Fruit fly (Drosophila melanogaster): ENCODE results near the gene CG12493.

The CG12493 gene

DNA sequence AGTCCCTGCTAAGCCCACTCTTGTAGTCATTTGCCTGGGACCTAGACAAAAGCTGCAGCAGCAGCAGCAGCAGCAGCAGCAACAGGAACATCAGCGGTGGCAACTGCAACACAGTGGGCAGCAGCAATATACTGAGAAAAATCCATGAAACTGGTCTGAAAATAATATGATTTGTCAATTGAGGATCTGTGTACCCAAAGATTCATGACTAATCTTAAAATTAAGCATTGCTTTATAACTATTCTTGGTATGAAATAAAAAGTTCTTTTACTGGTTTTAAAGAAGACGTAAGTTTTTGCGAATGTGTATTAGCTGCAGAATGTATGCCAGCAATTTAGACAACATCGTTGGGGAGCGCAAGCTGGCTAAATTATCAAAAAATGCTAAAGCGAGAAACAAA lies 21.9 kb downstream of the CG12493 start (continued):
- TF ChIP-seq esn (GFP tag; optimal IDR thresholded peaks at IDR 0.05) (no peak), cyc (GFP tag; optimal IDR thresholded peaks at IDR 0.05) (no peak), Hr38 (GFP tag; optimal IDR thresholded peaks at IDR 0.05) (no peak), topi (GFP tag; optimal IDR thresholded peaks at IDR 0.05) (no peak), CG8119 (GFP tag; IDR thresholded peaks at IDR 0.05) (peak; percentile 67), CG32006 (GFP tag; optimal IDR thresholded peaks at IDR 0.05) (peak; percentile 69), CG3919 (GFP tag; optimal IDR thresholded peaks at IDR 0.05) (peak; percentile 3), fd85E (GFP tag; optimal IDR thresholded peaks at IDR 0.05) (no peak), Met (GFP tag; optimal IDR thresholded peaks at IDR 0.05) (peak; percentile 9), Ets21C (GFP tag; optimal IDR thresholded peaks at IDR 0.05) (no peak), CG6276 (GFP tag; optimal IDR thresholded peaks at IDR 0.05) (no peak), dac (GFP tag; optimal IDR thresholded peaks at IDR 0.05) (no peak), Sox102F (GFP tag; optimal IDR thresholded peaks at IDR 0.05) (no peak), pdm3 (GFP tag; optimal IDR thresholded peaks at IDR 0.05) (peak; percentile 67), CG10631 (GFP tag; optimal IDR thresholded peaks at IDR 0.05) (peak; percentile 77), svp (GFP tag) (peak; percentile 14), CG16779 (tag; optimal IDR thresholded peaks at IDR 0.05) (no peak), CG31627 (GFP tag; optimal IDR thresholded peaks at IDR 0.05) (no peak), CG6792 (GFP tag; optimal IDR thresholded peaks at IDR 0.05) (peak; percentile 46), CG8632 (GFP tag; optimal IDR thresholded peaks at IDR 0.05) (peak; percentile 4), CG11762 (GFP tag; optimal IDR thresholded peaks at IDR 0.05; ENCODE audit: insufficient read depth) (no peak), Blimp-1 (GFP tag; optimal IDR thresholded peaks at IDR 0.05) (no peak), CG9139 (GFP tag; optimal IDR thresholded peaks at IDR 0.05) (no peak), fkh (GFP tag; optimal IDR thresholded peaks at IDR 0.05) (no peak), CG1621 (tag; optimal IDR thresholded peaks at IDR 0.05) (peak; percentile 72)

DNA sequence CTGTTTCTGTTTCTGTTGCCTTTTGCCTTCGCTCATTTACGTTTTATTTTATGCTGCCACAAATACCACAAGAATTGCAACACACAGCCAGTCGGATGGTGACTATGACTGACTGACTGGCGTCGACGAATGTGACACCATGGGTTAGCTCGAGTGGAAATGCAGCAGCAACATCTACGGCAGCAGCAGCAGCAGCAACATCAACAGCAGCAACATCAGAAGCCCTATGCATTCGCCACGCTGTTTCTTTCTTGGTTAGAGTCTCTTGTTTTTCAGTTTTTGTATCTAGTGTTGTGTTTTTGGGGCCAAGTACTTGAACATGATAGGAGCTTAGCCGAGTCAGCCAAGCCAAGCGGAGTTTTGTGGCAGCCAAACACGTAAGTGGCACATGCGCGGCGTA lies 23.7 kb downstream of the CG12493 start:
- 0 out of 3 replicates have a peak, but pooled peaks have one; percentile 23 for TF ChIP-seq CG8119 (GFP tag; IDR thresholded peaks at IDR 0.05)
- TF ChIP-seq CG6163 (GFP tag; IDR thresholded peaks at IDR 0.05) = 0 out of 3 replicates have a peak, but pooled peaks have one; percentile 9
- TF ChIP-seq CG34406 (GFP tag; optimal IDR thresholded peaks at IDR 0.05) = no peak

DNA sequence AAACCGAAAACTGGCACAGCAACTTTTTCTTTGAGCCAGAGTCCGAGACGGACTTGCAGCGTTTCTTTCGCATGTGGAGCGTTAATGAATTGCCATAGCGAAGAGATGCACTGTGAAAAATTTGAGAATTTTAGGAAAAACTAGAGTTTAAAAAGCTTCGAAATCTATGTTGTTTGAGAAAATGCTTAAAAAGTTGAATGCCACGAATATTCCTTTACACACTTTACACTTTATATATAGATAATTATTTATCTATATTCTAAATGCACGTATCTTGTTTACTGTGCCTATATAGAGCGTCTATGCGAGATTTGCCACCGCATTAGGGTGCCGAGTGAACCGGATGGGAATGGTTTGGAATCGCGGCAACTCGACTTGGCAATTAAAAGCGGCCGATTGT lies 31.7 kb downstream of the CG12493 start:
- peak; percentile 42 for TF ChIP-seq CG7368 (GFP tag; optimal IDR thresholded peaks at IDR 0.05)
- TF ChIP-seq achi (GFP tag; optimal IDR thresholded peaks at IDR 0.05) = peak; percentile 80
- peak; percentile 76 for TF ChIP-seq net (GFP tag; optimal IDR thresholded peaks at IDR 0.05)
- peak; percentile 55 for TF ChIP-seq CG11762 (GFP tag; optimal IDR thresholded peaks at IDR 0.05; ENCODE audit: insufficient read depth)
- TF ChIP-seq CG31627 (GFP tag; optimal IDR thresholded peaks at IDR 0.05) = no peak
- TF ChIP-seq Eip93F (GFP tag; optimal IDR thresholded peaks at IDR 0.05) = no peak
- peak; percentile 75 for TF ChIP-seq CG11294 (GFP tag; IDR thresholded peaks at IDR 0.05)
- peak; percentile 17 for TF ChIP-seq CG8319 (GFP tag; optimal IDR thresholded peaks at IDR 0.05)
- TF ChIP-seq Sox14 (GFP tag; optimal IDR thresholded peaks at IDR 0.05) = peak; percentile 21
- no peak for TF ChIP-seq Smox (GFP tag; optimal IDR thresholded peaks at IDR 0.05)
- TF ChIP-seq Eip75B (GFP tag; optimal IDR thresholded peaks at IDR 0.05) = peak; percentile 72
- peak; percentile 89 for TF ChIP-seq Gug (GFP tag; IDR thresholded peaks at IDR 0.05)
- TF ChIP-seq CG15336 (GFP tag; IDR thresholded peaks at IDR 0.05) = peak; percentile 94
- TF ChIP-seq fd59A (GFP tag; optimal IDR thresholded peaks at IDR 0.05) = peak; percentile 36
- peak; percentile 91 for TF ChIP-seq CG32006 (GFP tag; optimal IDR thresholded peaks at IDR 0.05)
- TF ChIP-seq CG6854 (GFP tag; optimal IDR thresholded peaks at IDR 0.05) = no peak
- peak; percentile 82 for TF ChIP-seq CG3919 (GFP tag; optimal IDR thresholded peaks at IDR 0.05)
- peak; percentile 68 for TF ChIP-seq CG6792 (GFP tag; optimal IDR thresholded peaks at IDR 0.05)
- peak; percentile 31 for TF ChIP-seq CG1621 (tag; optimal IDR thresholded peaks at IDR 0.05)
- peak; percentile 60 for TF ChIP-seq CG16779 (tag; optimal IDR thresholded peaks at IDR 0.05)
- TF ChIP-seq CG6276 (GFP tag; optimal IDR thresholded peaks at IDR 0.05) = peak; percentile 89
- TF ChIP-seq svp (GFP tag) = peak; percentile 58
- TF ChIP-seq fd85E (GFP tag; optimal IDR thresholded peaks at IDR 0.05) = no peak
- no peak for TF ChIP-seq vri (GFP tag; optimal IDR thresholded peaks at IDR 0.05)
- peak; percentile 65 for TF ChIP-seq CG8632 (GFP tag; optimal IDR thresholded peaks at IDR 0.05)
- TF ChIP-seq CG34406 (GFP tag; optimal IDR thresholded peaks at IDR 0.05) = peak; percentile 68
- TF ChIP-seq fkh (GFP tag; optimal IDR thresholded peaks at IDR 0.05) = no peak
- TF ChIP-seq acj6 (GFP tag; optimal IDR thresholded peaks at IDR 0.05) = peak; percentile 76
- no peak for TF ChIP-seq Met (GFP tag; optimal IDR thresholded peaks at IDR 0.05)
- peak; percentile 30 for TF ChIP-seq topi (GFP tag; optimal IDR thresholded peaks at IDR 0.05)
- peak; percentile 82 for TF ChIP-seq CG4318 (GFP tag; optimal IDR thresholded peaks at IDR 0.05)
- peak; percentile 90 for TF ChIP-seq CG6163 (GFP tag; IDR thresholded peaks at IDR 0.05)
- no peak for TF ChIP-seq Hr39 (GFP tag; optimal IDR thresholded peaks at IDR 0.05)
- TF ChIP-seq salr (GFP tag; optimal IDR thresholded peaks at IDR 0.05) = peak in 1 of 2 experiments; percentile 75
- TF ChIP-seq CG3032 (tag; optimal IDR thresholded peaks at IDR 0.05) = peak; percentile 68
